Fruit fly (Drosophila melanogaster) S2 (cell line): Measurements from ENCODE around the gene Obp99d.

Experiments
- CG8478 ChIP-seq: fragments of >200 bp; optimal IDR thresholded peaks from 2 replicates; lab custom pipeline; 2018
- CTCF ChIP-seq, 2 experiments: fragments of >200 bp; optimal IDR thresholded peaks; 2 replicates each; lab custom pipeline; 2018

dm6 chr3R:29716043-29716781 is 1.9 kb downstream of the Obp99d start:
- TF ChIP-seq CG8478 = no peak
- peak; percentile 84 to 88 for TF ChIP-seq CTCF (optimal IDR thresholded peaks at IDR 0.05; lab: Kevin White, UChicago)
